Fruit fly (Drosophila melanogaster) Kc167 (cell line): ENCODE data around the gene MSAmiP.

ENCODE experiments used
- Sin3A ChIP-seq: fragments of >200 bp; optimal IDR thresholded peaks from 2 replicates; lab custom pipeline; 2018; ENCODE audit warnings: missing external identifiers
- h ChIP-seq: fragments of >200 bp; optimal IDR thresholded peaks from 3 replicates; lab custom pipeline; 2018; ENCODE audit warnings: missing external identifiers
- insv ChIP-seq: fragments of >200 bp; optimal IDR thresholded peaks from 3 replicates; lab custom pipeline; 2018; ENCODE audit warnings: missing external identifiers
- psq ChIP-seq: fragments of >200 bp; optimal IDR thresholded peaks from 2 replicates; lab custom pipeline; 2017; ENCODE audit warnings: missing external identifiers
- ttk ChIP-seq: sonication (Bioruptor generic); optimal IDR thresholded peaks from 2 replicates; lab custom pipeline; 2017; ENCODE audit warnings: missing external identifiers

- TF ChIP-seq h (lab: Kevin White, UChicago) (no peak), insv (lab: Kevin White, UChicago) (no peak), psq (no peak), Sin3A (lab: Kevin White, UChicago) (no peak), ttk (lab: Kevin White, UChicago) (no peak)
Observed at dm6 chr3R:16901995-16902394, 5.9 kb upstream of the MSAmiP start.
